Fruit fly (Drosophila melanogaster): Measurements from ENCODE around the gene Polr2C.

Gene Polr2C

DNA sequence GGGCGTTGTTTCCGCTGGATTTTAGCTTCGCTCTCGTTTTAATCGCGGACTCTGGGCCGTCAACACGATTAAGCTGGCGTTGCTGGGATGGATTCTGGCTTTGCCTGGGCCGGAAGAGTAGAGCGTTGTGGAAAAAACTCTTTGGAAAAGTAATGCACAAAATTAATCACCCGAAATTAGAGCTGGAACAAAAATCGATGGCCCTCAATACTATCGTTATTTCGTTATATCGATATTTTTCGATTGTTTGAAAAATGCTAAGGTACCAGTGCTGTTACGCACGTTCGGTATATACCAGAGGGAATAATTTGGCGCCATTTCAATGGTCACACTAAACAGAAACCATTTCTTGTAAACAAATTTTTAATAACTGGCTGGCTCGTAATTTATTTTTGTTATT is 3.6 kb upstream of the Polr2C start, which contains the start of the genes Arpc1 and Orc5 (continued):
- TF ChIP-seq sob (GFP tag; IDR thresholded peaks at IDR 0.05), result no peak
- TF ChIP-seq CG10654 (GFP tag; optimal IDR thresholded peaks at IDR 0.05), result no peak
- peak; percentile 92 for TF ChIP-seq hbn (GFP tag; IDR thresholded peaks at IDR 0.05; ENCODE audit: partially characterized antibody)
- TF ChIP-seq schlank (tag; optimal IDR thresholded peaks at IDR 0.05), result no peak
- peak; percentile 87 for TF ChIP-seq Bgb (GFP tag; IDR thresholded peaks at IDR 0.05; ENCODE audit: partially characterized antibody)
- TF ChIP-seq dimm (GFP tag; IDR thresholded peaks at IDR 0.05), result no peak
- TF ChIP-seq CG4424 (GFP tag; optimal IDR thresholded peaks at IDR 0.05), result no peak
- no peak for TF ChIP-seq ATbp (GFP tag; optimal IDR thresholded peaks at IDR 0.05)
- TF ChIP-seq GATAe (GFP tag; conservative IDR thresholded peaks at IDR 0.05), result no peak
- no peak for TF ChIP-seq Ptx1 (GFP tag; IDR thresholded peaks at IDR 0.05)
- TF ChIP-seq wek (GFP tag; optimal IDR thresholded peaks at IDR 0.05), result no peak
- TF ChIP-seq CG6689 (GFP tag; IDR thresholded peaks at IDR 0.05), result no peak
- no peak for TF ChIP-seq CG13123 (GFP tag; optimal IDR thresholded peaks at IDR 0.05)
- TF ChIP-seq ara (GFP tag; IDR thresholded peaks at IDR 0.05), result no peak
- no peak for TF ChIP-seq CG2712 (tag; optimal IDR thresholded peaks at IDR 0.05)
- TF ChIP-seq CG18011 (GFP tag; optimal IDR thresholded peaks at IDR 0.05), result peak; percentile 50
- no peak for TF ChIP-seq CG16779 (GFP tag; IDR thresholded peaks at IDR 0.05)
- TF ChIP-seq knrl (GFP tag; IDR thresholded peaks at IDR 0.05; ENCODE audit: partially characterized antibody), result peak; percentile 88
- peak; percentile 29; the same call in 1 of the 3 replicates for TF ChIP-seq CG34422 (GFP tag; IDR thresholded peaks at IDR 0.05)
- peak; percentile 62 for TF ChIP-seq Ets97D (GFP tag; optimal IDR thresholded peaks at IDR 0.05)
- TF ChIP-seq sug (tag; optimal IDR thresholded peaks at IDR 0.05), result no peak
- TF ChIP-seq Opbp (GFP tag; IDR thresholded peaks at IDR 0.05; ENCODE audit: partially characterized antibody), result peak; percentile 89
- TF ChIP-seq CG1832 (GFP tag; optimal IDR thresholded peaks at IDR 0.05), result no peak
- no peak for TF ChIP-seq Hr51 (GFP tag; optimal IDR thresholded peaks at IDR 0.05)
- no peak for TF ChIP-seq Camta (GFP tag; optimal IDR thresholded peaks at IDR 0.05)
- no peak for TF ChIP-seq MTF-1 (GFP tag; optimal IDR thresholded peaks at IDR 0.05; ENCODE audit: borderline replicate concordance)
- no peak for TF ChIP-seq crc (GFP tag; optimal IDR thresholded peaks at IDR 0.05)
- no peak for TF ChIP-seq cad (GFP tag; optimal IDR thresholded peaks at IDR 0.05)
- no peak for TF ChIP-seq bab2 (GFP tag; optimal IDR thresholded peaks at IDR 0.05)
- no peak for TF ChIP-seq zfh1 (GFP tag; IDR thresholded peaks at IDR 0.05)
- no peak for TF ChIP-seq Atf-2 (GFP tag; optimal IDR thresholded peaks at IDR 0.05)
- no peak for TF ChIP-seq CG12219 (GFP tag; optimal IDR thresholded peaks at IDR 0.05)
- TF ChIP-seq row (GFP tag; IDR thresholded peaks at IDR 0.05), result peak; percentile 36; the same call in 1 of the 3 replicates
- no peak for TF ChIP-seq Gsc (GFP tag; IDR thresholded peaks at IDR 0.05)
- no peak for TF ChIP-seq ase (GFP tag; IDR thresholded peaks at IDR 0.05)
- no peak for TF ChIP-seq Spps (tag; optimal IDR thresholded peaks at IDR 0.05)
- peak; percentile 74 for TF ChIP-seq MESR4 (GFP tag; optimal IDR thresholded peaks at IDR 0.05)
- TF ChIP-seq CG32532 (GFP tag; IDR thresholded peaks at IDR 0.05), result no peak
- TF ChIP-seq Drgx (GFP tag; IDR thresholded peaks at IDR 0.05), result no peak
- TF ChIP-seq CG9797 (GFP tag; optimal IDR thresholded peaks at IDR 0.05), result peak; percentile 86
- no peak for TF ChIP-seq CG12299 (tag; optimal IDR thresholded peaks at IDR 0.05)
- peak; percentile 81 for TF ChIP-seq ato (GFP tag; IDR thresholded peaks at IDR 0.05; ENCODE audit: partially characterized antibody)
- peak; percentile 93 for TF ChIP-seq gfzf (GFP tag; optimal IDR thresholded peaks at IDR 0.05)
- no peak for TF ChIP-seq CG12744 (GFP tag; optimal IDR thresholded peaks at IDR 0.05)
- TF ChIP-seq kay (GFP tag; optimal IDR thresholded peaks at IDR 0.05), result peak; percentile 78
- TF ChIP-seq luna (GFP tag; optimal IDR thresholded peaks at IDR 0.05), result no peak
- peak; percentile 83 for TF ChIP-seq hb (GFP tag; IDR thresholded peaks at IDR 0.05; ENCODE audit: partially characterized antibody)
- TF ChIP-seq Side (GFP tag; optimal IDR thresholded peaks at IDR 0.05), result no peak
- TF ChIP-seq Sry-δ (GFP tag; optimal IDR thresholded peaks at IDR 0.05), result peak; percentile 96
- TF ChIP-seq ash1 (GFP tag; optimal IDR thresholded peaks at IDR 0.05), result no peak
- no peak for TF ChIP-seq sc (optimal IDR thresholded peaks at IDR 0.05)
- no peak for TF ChIP-seq sc (GFP tag; optimal IDR thresholded peaks at IDR 0.05)

Measured in whole organism, embryonic.